Worm (Caenorhabditis elegans): ENCODE measurements around the gene Y49E10.29.

Gene Y49E10.29

DNA sequence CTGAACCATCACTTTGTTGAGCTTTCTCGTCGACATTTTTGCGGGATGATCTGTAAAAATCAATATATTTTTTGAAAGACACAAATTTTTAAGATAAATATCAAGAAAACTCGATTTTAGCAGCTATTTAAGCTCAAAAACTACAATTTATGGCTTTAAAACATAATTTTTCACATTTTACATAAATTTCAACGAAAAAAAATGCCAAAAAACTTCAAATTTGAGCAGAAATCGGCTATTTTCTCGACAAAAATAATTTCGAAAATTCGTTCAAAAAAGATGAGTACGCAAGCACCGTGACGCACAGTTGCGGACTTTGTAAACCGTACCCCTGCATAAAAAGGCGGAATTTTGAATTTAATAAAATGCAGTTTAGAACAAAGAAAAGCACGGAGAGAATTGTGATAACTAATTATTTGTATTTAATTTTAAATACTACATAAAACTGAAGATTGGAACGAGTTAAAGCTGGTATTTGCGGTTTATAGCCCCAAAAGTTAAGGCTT is 39.3 kb upstream of the Y49E10.29 start, which contains the start of gene snr-6:
Gene snr-6, minus strand, starts transcription at position 51 of the 506 bp plus-strand sequence.
- TF ChIP-seq hsf-1 (GFP tag; IDR thresholded peaks at IDR 0.05) (no peak), hlh-12 (tag; optimal IDR thresholded peaks at IDR 0.05) (no peak), madf-3 (GFP tag; IDR thresholded peaks at IDR 0.05) (no peak), madf-8 (GFP tag; conservative IDR thresholded peaks at IDR 0.05) (no peak), sea-2 (GFP tag; IDR thresholded peaks at IDR 0.05) (no peak), dox-1 (GFP tag; IDR thresholded peaks at IDR 0.05) (no peak), atf-7 (tag; optimal IDR thresholded peaks at IDR 0.05) (no peak), ceh-27 (GFP tag; optimal IDR thresholded peaks at IDR 0.05) (peak; percentile 17), mcd-1 (GFP tag; IDR thresholded peaks at IDR 0.05) (peak; percentile 44; the same call in 1 of the 2 replicates), attf-5 (GFP tag; optimal IDR thresholded peaks at IDR 0.05) (peak; percentile 17), lin-40 (tag; optimal IDR thresholded peaks at IDR 0.05) (no peak), lin-54 (GFP tag; optimal IDR thresholded peaks at IDR 0.05) (peak; percentile 92), lsl-1 (GFP tag; optimal IDR thresholded peaks at IDR 0.05) (peak; percentile 83), sptf-2 (GFP tag; optimal IDR thresholded peaks at IDR 0.05) (no peak), F23B12.7 (tag; optimal IDR thresholded peaks at IDR 0.05; ENCODE audit: insufficient read depth) (peak; percentile 41), dpl-1 (GFP tag; optimal IDR thresholded peaks at IDR 0.05) (peak; percentile 90), lin-35 (GFP tag; optimal IDR thresholded peaks at IDR 0.05) (peak; percentile 60 to 90 (median 68)), him-1 (tag; optimal IDR thresholded peaks at IDR 0.05) (peak; percentile 62), egl-44 (GFP tag; IDR thresholded peaks at IDR 0.05) (no peak), aptf-2 (GFP tag; conservative IDR thresholded peaks at IDR 0.05) (no peak), D2030.7 (GFP tag; IDR thresholded peaks at IDR 0.05) (peak; percentile 39; the same call in 1 of the 2 replicates), F49E8.2 (tag; optimal IDR thresholded peaks at IDR 0.05; ENCODE audit: insufficient read depth) (peak; percentile 11), nhr-90 (tag; optimal IDR thresholded peaks at IDR 0.05) (no peak), efl-1 (GFP tag; optimal IDR thresholded peaks at IDR 0.05) (peak; percentile 83), ama-1 (optimal IDR thresholded peaks at IDR 0.05) (no peak), ama-1 (GFP tag; optimal IDR thresholded peaks at IDR 0.05) (no peak), rpc-1 (optimal IDR thresholded peaks at IDR 0.05) (peak; percentile 10), rpc-1 (tag; optimal IDR thresholded peaks at IDR 0.05) (no peak), nhr-179 (tag; optimal IDR thresholded peaks at IDR 0.05) (no peak), nfya-1 (tag; optimal IDR thresholded peaks at IDR 0.05; ENCODE audit: borderline replicate concordance, insufficient read depth) (no peak), F33H1.4 (GFP tag; IDR thresholded peaks at IDR 0.05) (peak; percentile 39), egl-18 (GFP tag; IDR thresholded peaks at IDR 0.05) (no peak), snpc-3.4 (tag; optimal IDR thresholded peaks at IDR 0.05) (peak; percentile 46), Y79H2A.3 (GFP tag; conservative IDR thresholded peaks at IDR 0.05) (no peak), snpc-1.3 (tag; optimal IDR thresholded peaks at IDR 0.05; ENCODE audit: insufficient read depth) (peak; percentile 6)

DNA sequence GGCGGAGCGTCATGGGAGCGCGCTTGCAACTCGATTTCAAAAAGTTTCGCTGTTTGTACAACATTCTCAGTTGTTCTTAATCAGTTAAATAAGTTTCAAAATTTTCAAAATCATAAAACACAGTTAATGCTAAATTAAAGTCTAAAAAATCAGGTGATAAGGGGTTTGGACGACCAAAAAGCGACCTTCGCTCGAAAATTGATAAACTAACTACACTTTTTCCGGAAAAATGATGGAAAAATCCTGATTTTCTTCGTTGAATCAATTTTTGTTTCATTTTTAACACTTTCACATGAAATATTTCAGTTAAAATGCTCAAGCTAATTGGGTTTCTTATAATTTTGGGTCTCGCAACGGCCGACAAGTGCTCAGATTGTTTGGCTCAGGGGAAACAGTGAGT is 38.8 kb upstream of the Y49E10.29 start, which contains the start of gene Y49E10.16:
Gene Y49E10.16, plus strand, starts transcription at position 301 of the 400 bp plus-strand sequence.
- TF ChIP-seq fkh-3 (tag; optimal IDR thresholded peaks at IDR 0.05), result no peak
- no peak for TF ChIP-seq lag-1 (GFP tag; IDR thresholded peaks at IDR 0.05)
- TF ChIP-seq Y79H2A.3 (GFP tag; conservative IDR thresholded peaks at IDR 0.05), result no peak
- no peak for TF ChIP-seq sdz-38 (tag; optimal IDR thresholded peaks at IDR 0.05)
- no peak for TF ChIP-seq Y95B8A.8 (GFP tag; IDR thresholded peaks at IDR 0.05)
- no peak for TF ChIP-seq athp-1 (tag; optimal IDR thresholded peaks at IDR 0.05)
- no peak for TF ChIP-seq gei-17 (GFP tag; optimal IDR thresholded peaks at IDR 0.05)
- no peak for TF ChIP-seq ets-4 (GFP tag; optimal IDR thresholded peaks at IDR 0.05)
- TF ChIP-seq Y53F4B.3 (GFP tag; IDR thresholded peaks at IDR 0.05), result no peak
- no peak for TF ChIP-seq F33H1.4 (GFP tag; IDR thresholded peaks at IDR 0.05)
- TF ChIP-seq repo-1 (tag; optimal IDR thresholded peaks at IDR 0.05), result no peak
- TF ChIP-seq C06A6.2 (GFP tag; conservative IDR thresholded peaks at IDR 0.05), result no peak
- no peak for TF ChIP-seq zfh-2 (GFP tag; conservative IDR thresholded peaks at IDR 0.05)
- no peak for TF ChIP-seq rcor-1 (GFP tag; IDR thresholded peaks at IDR 0.05)
